Fruit fly (Drosophila melanogaster) whole organism, embryonic: ENCODE measurements around the gene CG14439.

Experiments used
- Abd-B ChIP-seq: fragments of 200-800 bp; sonication (Bioruptor generic); optimal IDR thresholded peaks from 2 replicates; lab custom pipeline; 2018; ENCODE audit warnings: missing biosample characterization, mild to moderate bottlenecking, missing genetic modification characterization, moderate library complexity
- Aef1 ChIP-seq: fragments of 200-800 bp; sonication (Bioruptor generic); IDR thresholded peaks from 3 replicates; pipeline ENCODE4 v1.3.6; 2022; ENCODE audit warnings: missing biosample characterization, missing genetic modification characterization
- Asciz ChIP-seq: fragments of 200-800 bp; sonication (Bioruptor generic); optimal IDR thresholded peaks from 2 replicates; lab custom pipeline; 2017; ENCODE audit warnings: missing biosample characterization, mild to moderate bottlenecking, missing genetic modification characterization, missing genetic modification reagents
- B-H1 ChIP-seq: fragments of 200-800 bp; sonication (Bioruptor generic); IDR thresholded peaks from 3 replicates; pipeline ENCODE4 v1.3.6; 2022; ENCODE audit warnings: missing biosample characterization, missing genetic modification characterization
- Bteb2 ChIP-seq: fragments of 200-800 bp; sonication (Bioruptor generic); optimal IDR thresholded peaks from 2 replicates; lab custom pipeline; 2016; ENCODE audit warnings: missing biosample characterization, missing genetic modification characterization
- CG10366 ChIP-seq: fragments of 200-800 bp; sonication (Bioruptor generic); IDR thresholded peaks from 2 replicates; pipeline ENCODE4 v1.3.6; 2022; ENCODE audit warnings: missing biosample characterization, missing genetic modification characterization
- CG12942 ChIP-seq: fragments of 200-800 bp; sonication (Bioruptor generic); optimal IDR thresholded peaks from 3 replicates; lab custom pipeline; 2016; ENCODE audit warnings: missing biosample characterization, missing genetic modification characterization
- CG13123 ChIP-seq: fragments of 200-800 bp; sonication (Bioruptor generic); optimal IDR thresholded peaks from 2 replicates; lab custom pipeline; 2016; ENCODE audit warnings: missing biosample characterization, missing genetic modification characterization
- CG14441 ChIP-seq: fragments of 200-800 bp; sonication (Bioruptor generic); IDR thresholded peaks from 2 replicates; pipeline ENCODE4 v1.3.6; 2022; ENCODE audit warnings: missing biosample characterization, missing genetic modification characterization
- CG1602 ChIP-seq: fragments of 200-800 bp; sonication (Bioruptor generic); optimal IDR thresholded peaks from 3 replicates; lab custom pipeline; 2016; ENCODE audit warnings: missing biosample characterization, missing genetic modification characterization
- CG16813 ChIP-seq: fragments of 200-800 bp; sonication (Bioruptor generic); IDR thresholded peaks from 3 replicates; pipeline ENCODE4 v1.3.6; 2022; ENCODE audit warnings: missing biosample characterization, missing genetic modification characterization; ENCODE audit not compliant: partially characterized antibody
- CG2199 ChIP-seq: fragments of 200-800 bp; sonication (Bioruptor generic); IDR thresholded peaks from 3 replicates; pipeline ENCODE4 v1.3.6; 2022; ENCODE audit warnings: missing biosample characterization, missing genetic modification characterization
- CG30020 ChIP-seq: fragments of 200-800 bp; optimal IDR thresholded peaks from 2 replicates; lab custom pipeline; 2019; ENCODE audit warnings: missing biosample characterization, mild to moderate bottlenecking, missing genetic modification characterization, moderate library complexity
- CG31224 ChIP-seq: fragments of 200-800 bp; sonication (Bioruptor generic); IDR thresholded peaks from 2 replicates; pipeline ENCODE4 v1.3.6; 2022; ENCODE audit warnings: missing biosample characterization, missing genetic modification characterization
- CG31441 ChIP-seq: fragments of 200-800 bp; sonication (Bioruptor generic); IDR thresholded peaks from 2 replicates; pipeline ENCODE4 v1.3.6; 2022; ENCODE audit warnings: missing biosample characterization, missing genetic modification characterization
- CG3838 ChIP-seq: fragments of 200-800 bp; sonication (Bioruptor generic); optimal IDR thresholded peaks from 3 replicates; lab custom pipeline; 2016; ENCODE audit warnings: missing biosample characterization, missing genetic modification characterization
- CG4617 ChIP-seq: fragments of 200-800 bp; sonication (Bioruptor generic); optimal IDR thresholded peaks from 3 replicates; lab custom pipeline; 2016; ENCODE audit warnings: missing biosample characterization, missing genetic modification characterization, borderline replicate concordance
- CG6813 ChIP-seq: fragments of 200-800 bp; sonication (Bioruptor generic); optimal IDR thresholded peaks from 2 replicates; lab custom pipeline; 2017; ENCODE audit warnings: missing biosample characterization, missing genetic modification characterization, mild to moderate bottlenecking, moderate library complexity, missing genetic modification reagents
- CG8388 ChIP-seq: fragments of 200-800 bp; sonication (Bioruptor generic); optimal IDR thresholded peaks from 2 replicates; lab custom pipeline; 2019; ENCODE audit warnings: missing biosample characterization, mild to moderate bottlenecking, missing genetic modification characterization, moderate library complexity
- CG9932 ChIP-seq: fragments of 200-800 bp; sonication (Bioruptor generic); IDR thresholded peaks from 2 replicates; pipeline ENCODE4 v1.3.6; 2022; ENCODE audit warnings: missing biosample characterization, missing genetic modification characterization
- Camta ChIP-seq: fragments of 200-800 bp; sonication (Bioruptor generic); optimal IDR thresholded peaks from 2 replicates; lab custom pipeline; 2016; ENCODE audit warnings: missing biosample characterization, missing genetic modification characterization
- Dad ChIP-seq: fragments of 200-800 bp; sonication (Bioruptor generic); optimal IDR thresholded peaks from 3 replicates; lab custom pipeline; 2016; ENCODE audit warnings: missing biosample characterization, missing genetic modification characterization
- Dek ChIP-seq: fragments of 200-800 bp; sonication (Bioruptor generic); optimal IDR thresholded peaks from 3 replicates; lab custom pipeline; 2019; ENCODE audit warnings: missing biosample characterization, mild to moderate bottlenecking, missing genetic modification characterization, moderate library complexity
- Dll ChIP-seq: fragments of 200-800 bp; sonication (Bioruptor generic); IDR thresholded peaks from 4 replicates; pipeline ENCODE4 v1.3.6; 2022; ENCODE audit warnings: missing biosample characterization, missing genetic modification characterization; ENCODE audit not compliant: partially characterized antibody
- Drgx ChIP-seq: fragments of 200-800 bp; sonication (Bioruptor generic); IDR thresholded peaks from 2 replicates; pipeline ENCODE4 v1.3.6; 2022; ENCODE audit warnings: missing biosample characterization, missing genetic modification characterization
- HHEX ChIP-seq: fragments of 200-800 bp; sonication (Bioruptor generic); optimal IDR thresholded peaks from 3 replicates; lab custom pipeline; 2017; ENCODE audit warnings: missing biosample characterization, mild to moderate bottlenecking, missing genetic modification characterization, missing genetic modification reagents
- HLH3B ChIP-seq: fragments of 200-800 bp; sonication (Bioruptor generic); IDR thresholded peaks from 2 replicates; pipeline ENCODE4 v1.3.6; 2022; ENCODE audit warnings: missing biosample characterization, missing genetic modification characterization
- HmgD ChIP-seq: fragments of 200-800 bp; sonication (Bioruptor generic); optimal IDR thresholded peaks from 3 replicates; lab custom pipeline; 2016; ENCODE audit warnings: missing biosample characterization, missing genetic modification characterization
- Mad ChIP-seq: fragments of 200-800 bp; sonication (Bioruptor generic); optimal IDR thresholded peaks from 2 replicates; lab custom pipeline; 2016; ENCODE audit warnings: missing biosample characterization, missing genetic modification characterization
- Meics ChIP-seq: fragments of 200-800 bp; sonication (Bioruptor generic); optimal IDR thresholded peaks from 2 replicates; lab custom pipeline; 2017; ENCODE audit warnings: missing biosample characterization, mild to moderate bottlenecking, missing genetic modification characterization
- NfI ChIP-seq: fragments of 200-800 bp; sonication (Bioruptor generic); optimal IDR thresholded peaks from 3 replicates; lab custom pipeline; 2018; ENCODE audit warnings: missing biosample characterization, mild to moderate bottlenecking, missing genetic modification characterization, moderate library complexity
- Oli ChIP-seq: fragments of 200-800 bp; sonication (Bioruptor generic); optimal IDR thresholded peaks from 2 replicates; lab custom pipeline; 2018; ENCODE audit warnings: missing biosample characterization, mild to moderate bottlenecking, missing genetic modification characterization, moderate library complexity
- Opbp ChIP-seq: fragments of 200-800 bp; sonication (Bioruptor generic); IDR thresholded peaks from 3 replicates; pipeline ENCODE4 v1.3.6; 2022; ENCODE audit warnings: missing biosample characterization, missing genetic modification characterization; ENCODE audit not compliant: partially characterized antibody
- Optix ChIP-seq: fragments of 200-800 bp; sonication (Bioruptor generic); IDR thresholded peaks from 3 replicates; pipeline ENCODE4 v1.3.6; 2022; ENCODE audit warnings: missing biosample characterization, missing genetic modification characterization
- Sin3A ChIP-seq: fragments of >200 bp; optimal IDR thresholded peaks from 2 replicates; lab custom pipeline; 2018
- Ssrp ChIP-seq: fragments of 200-800 bp; sonication (Bioruptor generic); optimal IDR thresholded peaks from 2 replicates; lab custom pipeline; 2018; ENCODE audit warnings: missing biosample characterization, mild to moderate bottlenecking, missing genetic modification characterization, moderate library complexity
- ara ChIP-seq: fragments of 200-800 bp; sonication (Bioruptor generic); IDR thresholded peaks from 2 replicates; pipeline ENCODE4 v1.3.6; 2022; ENCODE audit warnings: missing biosample characterization, missing genetic modification characterization
- cg ChIP-seq: fragments of 200-800 bp; sonication (Bioruptor generic); optimal IDR thresholded peaks from 3 replicates; lab custom pipeline; 2019; ENCODE audit warnings: missing biosample characterization, mild to moderate bottlenecking, missing genetic modification characterization, moderate library complexity
- crc ChIP-seq: fragments of 200-800 bp; sonication (Bioruptor generic); optimal IDR thresholded peaks from 2 replicates; lab custom pipeline; 2016; ENCODE audit warnings: missing biosample characterization, missing genetic modification characterization
- da ChIP-seq: fragments of 200-800 bp; sonication (Bioruptor generic); optimal IDR thresholded peaks from 2 replicates; lab custom pipeline; 2016; ENCODE audit warnings: missing biosample characterization, missing genetic modification characterization
- dpn ChIP-seq, 2 experiments: fragments of 200-800 bp; sonication (Bioruptor generic); optimal IDR thresholded peaks; 3 replicates each; lab custom pipeline; 2016; ENCODE audit warnings: missing biosample characterization in 2 of 2, missing genetic modification characterization in 2 of 2
- h ChIP-seq: fragments of >200 bp; optimal IDR thresholded peaks from 2 replicates; lab custom pipeline; 2017
- klu ChIP-seq: fragments of 200-800 bp; sonication (Bioruptor generic); IDR thresholded peaks from 2 replicates; pipeline ENCODE4 v1.3.6; 2022; ENCODE audit warnings: missing biosample characterization, missing genetic modification characterization
- lab ChIP-seq: fragments of 200-800 bp; sonication (Bioruptor generic); optimal IDR thresholded peaks from 3 replicates; lab custom pipeline; 2017; ENCODE audit warnings: missing biosample characterization, missing genetic modification characterization, mild to moderate bottlenecking, moderate library complexity, missing genetic modification reagents
- mam ChIP-seq: fragments of 200-800 bp; sonication (Bioruptor generic); optimal IDR thresholded peaks from 3 replicates; lab custom pipeline; 2016; ENCODE audit warnings: missing biosample characterization, missing genetic modification characterization
- odd ChIP-seq: fragments of 200-800 bp; sonication (Bioruptor generic); optimal IDR thresholded peaks from 2 replicates; lab custom pipeline; 2017; ENCODE audit warnings: missing biosample characterization, mild to moderate bottlenecking, missing genetic modification characterization
- pan ChIP-seq, 4 experiments: fragments of >200 bp in 3 of 4; fragments of 200-800 bp in 1 of 4; sonication (Bioruptor generic) in 1 of 4; optimal IDR thresholded peaks in 3 of 4; IDR thresholded peaks in 1 of 4; 2 replicates each; pipeline versions ENCODE4 v1.3.6 to Lab custom; 2017 to 2022; ENCODE audit warnings: missing biosample characterization in 2 of 4, missing genetic modification characterization in 2 of 4, mixed read lengths in 1 of 4
- ranshi ChIP-seq: fragments of 200-800 bp; sonication (Bioruptor generic); IDR thresholded peaks from 2 replicates; pipeline ENCODE4 v1.3.6; 2022; ENCODE audit warnings: missing biosample characterization, missing genetic modification characterization
- ssp ChIP-seq: fragments of 200-800 bp; sonication (Bioruptor generic); IDR thresholded peaks from 2 replicates; pipeline ENCODE4 v1.3.6; 2022; ENCODE audit warnings: missing biosample characterization, missing genetic modification characterization
- tgo ChIP-seq: fragments of 200-800 bp; sonication (Bioruptor generic); IDR thresholded peaks from 3 replicates; pipeline ENCODE4 v1.3.6; 2022; ENCODE audit warnings: missing biosample characterization, missing genetic modification characterization
- wdn ChIP-seq: fragments of 200-800 bp; sonication (Bioruptor generic); IDR thresholded peaks from 2 replicates; pipeline ENCODE4 v1.3.6; 2022; ENCODE audit warnings: missing biosample characterization, missing genetic modification characterization
- zfh1 ChIP-seq: fragments of 200-800 bp; sonication (Bioruptor generic); IDR thresholded peaks from 3 replicates; pipeline ENCODE4 v1.3.6; 2022; ENCODE audit warnings: missing biosample characterization, missing genetic modification characterization

Gene CG14439

DNA sequence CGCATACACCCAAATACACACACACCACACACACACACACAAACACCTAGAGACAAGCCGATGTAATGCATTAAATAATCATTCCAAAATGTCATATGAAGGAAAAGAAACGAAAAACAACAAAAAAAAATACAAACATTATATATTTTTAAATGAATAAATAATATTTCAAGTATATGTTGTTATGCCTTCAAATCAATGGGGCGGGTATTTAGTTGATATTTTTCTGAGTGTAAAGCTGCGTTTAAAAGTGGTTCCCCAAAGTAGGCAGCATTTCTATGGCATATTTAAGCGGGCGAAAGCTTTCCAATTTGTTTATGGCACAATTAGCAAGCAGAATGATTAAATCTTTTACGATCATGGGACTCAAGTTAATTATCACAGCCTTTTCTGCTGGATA, 28.1 kb upstream of the CG14439 start (continued):
- no peak for TF ChIP-seq tgo (GFP tag; lab: Robert Waterston, UW)
- no peak for TF ChIP-seq CG1602 (GFP tag; lab: Kevin White, UChicago)
- peak; percentile 4 for TF ChIP-seq Meics (GFP tag; lab: Kevin White, UChicago)
- TF ChIP-seq CG9932 (GFP tag; lab: Robert Waterston, UW) = peak; percentile 41; the same call in 1 of the 2 replicates
- TF ChIP-seq Camta (GFP tag; lab: Kevin White, UChicago) = no peak
- peak; percentile 53 for TF ChIP-seq Drgx (GFP tag; lab: Robert Waterston, UW)
- no peak for TF ChIP-seq CG12942 (GFP tag; lab: Kevin White, UChicago)
- no peak for TF ChIP-seq klu (GFP tag; lab: Robert Waterston, UW)
- no peak for TF ChIP-seq HmgD (GFP tag; lab: Kevin White, UChicago)
- TF ChIP-seq Dad (GFP tag; lab: Kevin White, UChicago) = no peak
- no peak for TF ChIP-seq da (GFP tag; lab: Kevin White, UChicago)
- no peak for TF ChIP-seq wdn (GFP tag; lab: Robert Waterston, UW)
- peak; percentile 12 for TF ChIP-seq Abd-B (GFP tag; lab: Kevin White, UChicago)
- peak; percentile 32 for TF ChIP-seq HHEX (GFP tag; lab: Kevin White, UChicago)
- no peak for TF ChIP-seq CG31224 (GFP tag; lab: Robert Waterston, UW)
- TF ChIP-seq Opbp (GFP tag; lab: Robert Waterston, UW) = no peak
- no peak for TF ChIP-seq CG30020
- TF ChIP-seq Oli = no peak
- TF ChIP-seq ara = no peak
- peak; percentile 48 for TF ChIP-seq lab
- TF ChIP-seq CG31441 = peak; percentile 33; the same call in 1 of the 2 replicates
- TF ChIP-seq Asciz = no peak
- no peak for TF ChIP-seq crc (GFP tag; lab: Kevin White, UChicago)
- TF ChIP-seq ranshi (GFP tag; lab: Robert Waterston, UW) = no peak
- TF ChIP-seq odd (GFP tag; lab: Kevin White, UChicago) = no peak
- TF ChIP-seq ssp = no peak
- peak; percentile 25 for TF ChIP-seq cg (GFP tag; lab: Kevin White, UChicago)
- no peak for TF ChIP-seq B-H1 (GFP tag; lab: Robert Waterston, UW)
- TF ChIP-seq Dek (tag; lab: Kevin White, UChicago) = peak; percentile 20
- TF ChIP-seq HLH3B = 0 out of 2 replicates have a peak, but pooled peaks have one; percentile 33
- TF ChIP-seq CG6813 (GFP tag; lab: Kevin White, UChicago) = no peak
- peak; percentile 48; the same call in 1 of the 2 replicates for TF ChIP-seq CG14441 (GFP tag; lab: Robert Waterston, UW)
- TF ChIP-seq zfh1 (GFP tag; lab: Robert Waterston, UW) = peak; percentile 20; the same call in 1 of the 3 replicates
- TF ChIP-seq CG2199 (GFP tag; lab: Robert Waterston, UW) = no peak
- no peak for TF ChIP-seq Sin3A (lab: Kevin White, UChicago)
- no peak for TF ChIP-seq pan (optimal IDR thresholded peaks at IDR 0.05; lab: Kevin White, UChicago)
- TF ChIP-seq pan (GFP tag; optimal IDR thresholded peaks at IDR 0.05 in 1 of 2, IDR thresholded peaks at IDR 0.05 in 1 of 2) = peak in 1 of 2 experiments; percentile 33
- TF ChIP-seq mam = no peak
- TF ChIP-seq CG16813 (GFP tag; lab: Robert Waterston, UW) = no peak
- TF ChIP-seq CG13123 = no peak
- no peak for TF ChIP-seq Bteb2 (GFP tag; lab: Kevin White, UChicago)
- no peak for TF ChIP-seq CG4617 (GFP tag; lab: Kevin White, UChicago)
- peak; percentile 5 for TF ChIP-seq CG8388 (GFP tag; lab: Kevin White, UChicago)
- no peak for TF ChIP-seq dpn (GFP tag; optimal IDR thresholded peaks at IDR 0.05; lab: Kevin White, UChicago)
- TF ChIP-seq Aef1 = 0 out of 3 replicates have a peak, but pooled peaks have one; percentile 14
- peak; percentile 19 for TF ChIP-seq NfI (GFP tag; lab: Kevin White, UChicago)
- TF ChIP-seq Mad = no peak
- no peak for TF ChIP-seq CG10366 (GFP tag; lab: Robert Waterston, UW)
- TF ChIP-seq h (lab: Kevin White, UChicago) = no peak
- no peak for TF ChIP-seq Optix (GFP tag; lab: Robert Waterston, UW)
- TF ChIP-seq Dll (GFP tag; lab: Robert Waterston, UW) = no peak
- TF ChIP-seq Ssrp = peak; percentile 11
- TF ChIP-seq CG3838 (GFP tag; lab: Kevin White, UChicago) = no peak
